Worm (Caenorhabditis elegans) whole organism, mixed stage, embryonic: Measurements from ENCODE around the gene evl-20.

Experiments
- M03D4.4 ChIP-seq: sonication (generic microtip); optimal IDR thresholded peaks from 2 replicates; lab custom pipeline; 2017; ENCODE audit warnings: mild to moderate bottlenecking, missing genetic modification characterization, missing compliant biosample characterization
- bed-3 ChIP-seq: fragments of 200-800 bp; sonication (Bioruptor generic); optimal IDR thresholded peaks from 3 replicates; lab custom pipeline; 2018; ENCODE audit warnings: mild to moderate bottlenecking, missing genetic modification characterization, moderate library complexity, missing compliant biosample characterization
- blmp-1 ChIP-seq: fragments of 150-350 bp; optimal IDR thresholded peaks from 2 replicates; lab custom pipeline; 2014; ENCODE audit warnings: missing biosample characterization, missing genetic modification characterization
- ceh-39 ChIP-seq: fragments of 150-350 bp; optimal IDR thresholded peaks from 2 replicates; lab custom pipeline; 2014; ENCODE audit warnings: missing biosample characterization, missing genetic modification characterization
- ceh-43 ChIP-seq: fragments of 200-800 bp; sonication (Bioruptor generic); optimal IDR thresholded peaks from 2 replicates; lab custom pipeline; 2018; ENCODE audit warnings: mild to moderate bottlenecking, missing genetic modification characterization, moderate library complexity, missing compliant biosample characterization
- cnd-1 ChIP-seq: fragments of 200-800 bp; sonication (Bioruptor generic); optimal IDR thresholded peaks from 2 replicates; lab custom pipeline; 2018; ENCODE audit warnings: mild to moderate bottlenecking, missing genetic modification characterization, missing compliant biosample characterization
- drap-1 ChIP-seq: fragments of 200-800 bp; sonication (Bioruptor generic); optimal IDR thresholded peaks from 3 replicates; lab custom pipeline; 2018; ENCODE audit warnings: mild to moderate bottlenecking, missing genetic modification characterization, missing compliant biosample characterization
- ham-2 ChIP-seq: fragments of 200-800 bp; sonication (Bioruptor generic); optimal IDR thresholded peaks from 2 replicates; lab custom pipeline; 2018; ENCODE audit warnings: mild to moderate bottlenecking, missing genetic modification characterization, missing compliant biosample characterization
- hlh-1 ChIP-seq: fragments of 150-350 bp; optimal IDR thresholded peaks from 2 replicates; lab custom pipeline; 2014; ENCODE audit warnings: missing biosample characterization, missing genetic modification reagents, missing genetic modification characterization
- lin-32 ChIP-seq: fragments of 200-800 bp; sonication (Bioruptor generic); optimal IDR thresholded peaks from 2 replicates; lab custom pipeline; 2018; ENCODE audit warnings: mild to moderate bottlenecking, missing genetic modification characterization, missing compliant biosample characterization
- lsy-2 ChIP-seq: fragments of 150-350 bp; optimal IDR thresholded peaks from 2 replicates; lab custom pipeline; 2014; ENCODE audit warnings: missing biosample characterization, missing genetic modification characterization
- mab-5 ChIP-seq: fragments of 150-350 bp; optimal IDR thresholded peaks from 2 replicates; lab custom pipeline; 2014; ENCODE audit warnings: missing biosample characterization, missing genetic modification characterization
- mep-1 ChIP-seq: fragments of 150-350 bp; optimal IDR thresholded peaks from 2 replicates; lab custom pipeline; 2017; ENCODE audit warnings: missing biosample characterization, missing genetic modification reagents, missing genetic modification characterization, inconsistent platforms
- mls-2 ChIP-seq: sonication (generic microtip); optimal IDR thresholded peaks from 2 replicates; lab custom pipeline; 2016; ENCODE audit warnings: mild to moderate bottlenecking, missing genetic modification characterization, moderate library complexity, missing compliant biosample characterization
- nhr-12 ChIP-seq: fragments of 150-350 bp; optimal IDR thresholded peaks from 2 replicates; lab custom pipeline; 2014; ENCODE audit warnings: missing biosample characterization, missing genetic modification characterization
- nhr-2 ChIP-seq: fragments of 150-350 bp; optimal IDR thresholded peaks from 2 replicates; lab custom pipeline; 2014; ENCODE audit warnings: missing biosample characterization, missing genetic modification characterization
- nhr-237 ChIP-seq: fragments of 150-350 bp; optimal IDR thresholded peaks from 2 replicates; lab custom pipeline; 2014; ENCODE audit warnings: missing biosample characterization, missing genetic modification characterization
- pha-4 ChIP-seq: fragments of 150-350 bp; optimal IDR thresholded peaks from 2 replicates; lab custom pipeline; 2018; ENCODE audit warnings: missing biosample characterization, missing genetic modification reagents, missing genetic modification characterization
- snpc-4 ChIP-seq: fragments of 150-350 bp; optimal IDR thresholded peaks from 2 replicates; lab custom pipeline; 2014; ENCODE audit warnings: missing biosample characterization, missing genetic modification characterization
- sptf-1 ChIP-seq: sonication (generic microtip); optimal IDR thresholded peaks from 2 replicates; lab custom pipeline; 2017; ENCODE audit warnings: mild to moderate bottlenecking, missing genetic modification characterization, moderate library complexity, missing compliant biosample characterization
- tbx-8 ChIP-seq: fragments of 200-800 bp; sonication (Bioruptor generic); optimal IDR thresholded peaks from 2 replicates; lab custom pipeline; 2018; ENCODE audit warnings: mild to moderate bottlenecking, missing genetic modification characterization, moderate library complexity, missing compliant biosample characterization
- unc-120 ChIP-seq: sonication (generic microtip); optimal IDR thresholded peaks from 2 replicates; lab custom pipeline; 2017; ENCODE audit warnings: missing genetic modification characterization, missing compliant biosample characterization; ENCODE audit not compliant: poor library complexity, severe bottlenecking
- unc-39 ChIP-seq: fragments of 150-350 bp; optimal IDR thresholded peaks from 2 replicates; lab custom pipeline; 2014; ENCODE audit warnings: missing biosample characterization, missing genetic modification characterization
- unc-62 ChIP-seq: fragments of 150-350 bp; optimal IDR thresholded peaks from 2 replicates; lab custom pipeline; 2014; ENCODE audit warnings: missing biosample characterization, missing genetic modification reagents, missing genetic modification characterization
- zip-8 ChIP-seq: fragments of 150-350 bp; optimal IDR thresholded peaks from 2 replicates; lab custom pipeline; 2014; ENCODE audit warnings: missing biosample characterization, missing genetic modification characterization
- ztf-11 ChIP-seq: fragments of 150-350 bp; optimal IDR thresholded peaks from 2 replicates; lab custom pipeline; 2014; ENCODE audit warnings: missing biosample characterization, missing genetic modification characterization

Gene evl-20

ce11 chrII:8485603-8486002, 41.5 kb downstream of the evl-20 start, which contains the start of gene gbh-2:
gbh-2 (plus strand) TSS chrII:8485879.
- TF ChIP-seq nhr-2 (no peak), mls-2 (tag; lab: Kevin White, UChicago) (no peak), unc-62 (GFP tag; lab: Kevin White, UChicago) (no peak), lsy-2 (tag; lab: Kevin White, UChicago) (no peak), nhr-12 (tag; lab: Kevin White, UChicago) (no peak), unc-120 (tag; lab: Kevin White, UChicago) (no peak), blmp-1 (tag; lab: Kevin White, UChicago) (no peak), ztf-11 (tag; lab: Kevin White, UChicago) (no peak), tbx-8 (GFP tag; lab: Kevin White, UChicago) (no peak), nhr-237 (tag; lab: Kevin White, UChicago) (no peak), ceh-39 (tag; lab: Kevin White, UChicago) (no peak), cnd-1 (no peak), ham-2 (GFP tag; lab: Kevin White, UChicago) (no peak), lin-32 (GFP tag; lab: Kevin White, UChicago) (no peak), pha-4 (tag; lab: Kevin White, UChicago) (no peak), drap-1 (GFP tag; lab: Kevin White, UChicago) (no peak), hlh-1 (tag; lab: Kevin White, UChicago) (no peak), mep-1 (no peak), unc-39 (tag; lab: Kevin White, UChicago) (no peak)

- TF ChIP-seq mab-5 (tag; lab: Kevin White, UChicago) (no peak), nhr-2 (no peak)
These were observed 44.0 kb downstream of the evl-20 start for ce11 chrII:8488123-8488522.

- TF ChIP-seq tbx-8 (GFP tag; lab: Kevin White, UChicago) (no peak), ceh-43 (GFP tag; lab: Kevin White, UChicago) (no peak), bed-3 (GFP tag; lab: Kevin White, UChicago) (no peak), nhr-237 (tag; lab: Kevin White, UChicago) (no peak), unc-39 (tag; lab: Kevin White, UChicago) (no peak), blmp-1 (tag; lab: Kevin White, UChicago) (no peak), hlh-1 (tag; lab: Kevin White, UChicago) (no peak), sptf-1 (no peak), snpc-4 (tag; lab: Kevin White, UChicago) (no peak), mab-5 (tag; lab: Kevin White, UChicago) (no peak), M03D4.4 (tag; lab: Kevin White, UChicago) (no peak), lsy-2 (tag; lab: Kevin White, UChicago) (no peak), ceh-39 (tag; lab: Kevin White, UChicago) (no peak), lin-32 (GFP tag; lab: Kevin White, UChicago) (no peak), unc-120 (tag; lab: Kevin White, UChicago) (no peak), zip-8 (tag; lab: Kevin White, UChicago) (no peak)
- TF ChIP-seq, all 35 proteins: peak for 0
These were observed 50.2 kb downstream of the evl-20 start, which contains the start of gene M05D6.9 for ce11 chrII:8494228-8494717. M05D6.9 (plus strand) TSS chrII:8494278.
